Fruit fly (Drosophila melanogaster) whole organism: ENCODE measurements around the gene Cow.

Experiments
- pan ChIP-seq: fragments of >200 bp; optimal IDR thresholded peaks from 2 replicates; lab custom pipeline; 2017
- usp ChIP-seq: fragments of >200 bp; optimal IDR thresholded peaks from 2 replicates; lab custom pipeline; 2017; ENCODE audit warnings: missing biosample characterization, missing genetic modification characterization, mixed read lengths

DNA sequence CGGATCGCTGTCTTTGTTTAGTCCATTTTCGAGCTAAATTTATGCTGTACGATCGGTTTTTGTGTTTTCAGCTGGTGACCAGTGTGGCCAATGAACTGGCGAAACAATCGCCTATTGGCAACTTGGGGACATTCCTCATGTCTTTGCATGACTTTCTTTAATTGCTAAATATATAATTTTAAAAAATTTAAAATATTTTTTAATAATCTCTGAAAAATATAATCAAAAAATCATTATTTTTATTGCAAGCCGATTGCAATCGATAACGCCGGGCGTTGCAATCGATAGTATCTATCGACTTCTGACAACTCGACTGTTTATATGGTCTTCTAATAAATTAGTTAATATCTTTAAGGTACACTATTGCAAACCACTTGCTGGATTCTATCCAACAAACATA is 51.3 kb downstream of the Cow start, which contains the start of the genes sav and Ublcp1:
- TF ChIP-seq usp, result no peak
- no peak for TF ChIP-seq pan (lab: Kevin White, UChicago)
